Worm (Caenorhabditis elegans) whole organism, young adult: Measurements from ENCODE around the gene dnj-25.

Experiments
- B0019.2 ChIP-seq: fragments of 200-800 bp; sonication (Bioruptor generic); conservative IDR thresholded peaks from 2 replicates; pipeline ENCODE4 v1.3.6; 2022; ENCODE audit warnings: missing genetic modification reagents, missing genetic modification characterization, missing compliant biosample characterization
- B0336.3 ChIP-seq: fragments of 200-800 bp; sonication (Bioruptor generic); IDR thresholded peaks from 2 replicates; pipeline ENCODE4 v1.3.6; 2022; ENCODE audit warnings: missing genetic modification characterization, missing compliant biosample characterization
- C06A6.2 ChIP-seq: fragments of 200-800 bp; sonication (Bioruptor generic); conservative IDR thresholded peaks from 2 replicates; pipeline ENCODE4 v1.3.6; 2022; ENCODE audit warnings: missing genetic modification characterization, missing compliant biosample characterization
- F22D6.2 ChIP-seq: sonication (generic microtip); optimal IDR thresholded peaks from 2 replicates; lab custom pipeline; 2016; ENCODE audit warnings: mild to moderate bottlenecking, missing genetic modification characterization, missing compliant biosample characterization
- F23B12.7 ChIP-seq: sonication (generic microtip); optimal IDR thresholded peaks from 2 replicates; lab custom pipeline; 2017; ENCODE audit warnings: missing genetic modification characterization, mild to moderate bottlenecking, missing compliant biosample characterization, antibody characterized with exemption, moderate library complexity; ENCODE audit not compliant: insufficient read depth
- F37B4.10 ChIP-seq: fragments of 200-800 bp; sonication (Bioruptor generic); IDR thresholded peaks from 2 replicates; pipeline ENCODE4 v1.3.6; 2022; ENCODE audit warnings: missing genetic modification characterization, missing compliant biosample characterization
- F39B2.1 ChIP-seq: fragments of 200-800 bp; sonication (Bioruptor generic); IDR thresholded peaks from 2 replicates; pipeline ENCODE4 v1.3.6; 2022; ENCODE audit warnings: missing genetic modification reagents, missing genetic modification characterization, missing compliant biosample characterization
- F52B5.7 ChIP-seq: sonication (generic microtip); optimal IDR thresholded peaks from 2 replicates; lab custom pipeline; 2016; ENCODE audit warnings: mild to moderate bottlenecking, missing genetic modification characterization, missing compliant biosample characterization
- F57C9.4 ChIP-seq: sonication (generic microtip); optimal IDR thresholded peaks from 2 replicates; lab custom pipeline; 2017; ENCODE audit warnings: mild to moderate bottlenecking, missing genetic modification characterization, missing compliant biosample characterization
- K11D2.4 ChIP-seq: fragments of 200-800 bp; sonication (Bioruptor generic); IDR thresholded peaks from 2 replicates; pipeline ENCODE4 v1.3.6; 2022; ENCODE audit warnings: missing genetic modification reagents, missing genetic modification characterization, missing compliant biosample characterization
- Y53G8AR.9 ChIP-seq: fragments of 200-800 bp; sonication (Bioruptor generic); conservative IDR thresholded peaks from 2 replicates; pipeline ENCODE4 v1.3.6; 2022; ENCODE audit warnings: missing genetic modification reagents, missing genetic modification characterization, missing compliant biosample characterization
- ama-1 ChIP-seq, 3 experiments: fragments of 150-350 bp in 1 of 3; sonication (generic microtip) in 2 of 3; optimal IDR thresholded peaks; 2 replicates each; lab custom pipeline; 2014 to 2018; ENCODE audit warnings: missing biosample characterization in 2 of 3, missing genetic modification characterization in 2 of 3, missing genetic modification reagents in 2 of 3
- athp-1 ChIP-seq: sonication (generic microtip); optimal IDR thresholded peaks from 2 replicates; lab custom pipeline; 2017; ENCODE audit warnings: mild to moderate bottlenecking, missing genetic modification characterization, missing compliant biosample characterization
- attf-5 ChIP-seq: fragments of 200-800 bp; sonication (Bioruptor generic); optimal IDR thresholded peaks from 2 replicates; lab custom pipeline; 2018; ENCODE audit warnings: mild to moderate bottlenecking, missing genetic modification characterization, missing compliant biosample characterization
- bed-2 ChIP-seq: fragments of 200-800 bp; sonication (Bioruptor generic); IDR thresholded peaks from 2 replicates; pipeline ENCODE4 v1.3.6; 2022; ENCODE audit warnings: missing genetic modification reagents, missing genetic modification characterization, missing compliant biosample characterization
- cebp-1 ChIP-seq, 2 experiments: fragments of 200-800 bp in 1 of 2; sonication (Bioruptor generic) in 1 of 2; sonication (generic microtip) in 1 of 2; IDR thresholded peaks in 1 of 2; optimal IDR thresholded peaks in 1 of 2; 2 replicates each; pipeline versions ENCODE4 v1.3.6 to Lab custom; 2017 to 2022; ENCODE audit warnings: missing compliant biosample characterization in 2 of 2, missing genetic modification characterization in 2 of 2, mild to moderate bottlenecking in 1 of 2, missing genetic modification reagents in 1 of 2, moderate library complexity in 1 of 2
- ceh-27 ChIP-seq: fragments of 200-800 bp; sonication (Bioruptor generic); optimal IDR thresholded peaks from 2 replicates; lab custom pipeline; 2018; ENCODE audit warnings: mild to moderate bottlenecking, missing genetic modification characterization, moderate library complexity, missing compliant biosample characterization
- ceh-40 ChIP-seq: fragments of 200-800 bp; sonication (Bioruptor generic); IDR thresholded peaks from 2 replicates; pipeline ENCODE4 v1.3.6; 2022; ENCODE audit warnings: missing genetic modification characterization, missing compliant biosample characterization
- chd-7 ChIP-seq: sonication (generic microtip); optimal IDR thresholded peaks from 2 replicates; lab custom pipeline; 2016; ENCODE audit warnings: mild to moderate bottlenecking, missing genetic modification characterization, moderate library complexity, missing compliant biosample characterization
- dpl-1 ChIP-seq: fragments of 150-350 bp; optimal IDR thresholded peaks from 2 replicates; lab custom pipeline; 2014; ENCODE audit warnings: missing biosample characterization, missing genetic modification reagents, missing genetic modification characterization
- hlh-26 ChIP-seq: fragments of 200-800 bp; sonication (Bioruptor generic); conservative IDR thresholded peaks from 2 replicates; pipeline ENCODE4 v1.3.6; 2022; ENCODE audit warnings: missing genetic modification reagents, missing genetic modification characterization, missing compliant biosample characterization
- lin-35 ChIP-seq, 3 experiments: fragments of 150-350 bp in 2 of 3; sonication (generic microtip) in 1 of 3; optimal IDR thresholded peaks; 2 replicates each; lab custom pipeline; 2014 to 2018; ENCODE audit warnings: missing biosample characterization in 3 of 3, missing genetic modification characterization in 3 of 3, missing genetic modification reagents in 3 of 3
- lsy-27 ChIP-seq: sonication (generic microtip); optimal IDR thresholded peaks from 2 replicates; lab custom pipeline; 2017; ENCODE audit warnings: missing genetic modification characterization, mild to moderate bottlenecking, missing compliant biosample characterization, antibody characterized with exemption, missing genotype, borderline replicate concordance; ENCODE audit not compliant: insufficient read depth
- mcd-1 ChIP-seq: fragments of 200-800 bp; sonication (Bioruptor generic); IDR thresholded peaks from 2 replicates; pipeline ENCODE4 v1.3.6; 2022; ENCODE audit warnings: missing genetic modification reagents, missing genetic modification characterization, missing compliant biosample characterization
- nfya-2 ChIP-seq: fragments of 200-800 bp; sonication (Bioruptor generic); IDR thresholded peaks from 2 replicates; pipeline ENCODE4 v1.3.6; 2022; ENCODE audit warnings: missing genetic modification reagents, missing genetic modification characterization, missing compliant biosample characterization
- nfyb-1 ChIP-seq: fragments of 200-800 bp; sonication (Bioruptor generic); IDR thresholded peaks from 2 replicates; pipeline ENCODE4 v1.3.6; 2022; ENCODE audit warnings: missing genetic modification reagents, missing genetic modification characterization, missing compliant biosample characterization
- nhr-27 ChIP-seq: fragments of 200-800 bp; sonication (Bioruptor generic); optimal IDR thresholded peaks from 2 replicates; lab custom pipeline; 2018; ENCODE audit warnings: mild to moderate bottlenecking, missing genetic modification characterization, moderate library complexity, missing compliant biosample characterization
- rcor-1 ChIP-seq: fragments of 200-800 bp; sonication (Bioruptor generic); IDR thresholded peaks from 2 replicates; pipeline ENCODE4 v1.3.6; 2022; ENCODE audit warnings: missing genetic modification reagents, missing genetic modification characterization, missing compliant biosample characterization
- repo-1 ChIP-seq: sonication (generic microtip); optimal IDR thresholded peaks from 2 replicates; lab custom pipeline; 2017; ENCODE audit warnings: mild to moderate bottlenecking, missing genetic modification characterization, missing compliant biosample characterization
- rpc-1 ChIP-seq, 2 experiments: fragments of 150-350 bp in 1 of 2; sonication (generic microtip) in 1 of 2; optimal IDR thresholded peaks; 2 replicates each; lab custom pipeline; 2014 to 2018; ENCODE audit warnings: missing biosample characterization in 1 of 2, missing genetic modification characterization in 1 of 2, missing genetic modification reagents in 1 of 2, missing genotype in 1 of 2
- sptf-2 ChIP-seq: fragments of 200-800 bp; sonication (Bioruptor generic); optimal IDR thresholded peaks from 2 replicates; lab custom pipeline; 2018; ENCODE audit warnings: mild to moderate bottlenecking, missing genetic modification characterization, missing compliant biosample characterization
- tbx-9 ChIP-seq: sonication (generic microtip); optimal IDR thresholded peaks from 2 replicates; lab custom pipeline; 2016; ENCODE audit warnings: borderline replicate concordance, missing genetic modification characterization, inconsistent platforms, missing compliant biosample characterization
- tlf-1 ChIP-seq: fragments of 200-800 bp; sonication (Bioruptor generic); optimal IDR thresholded peaks from 2 replicates; lab custom pipeline; 2018; ENCODE audit warnings: mild to moderate bottlenecking, missing genetic modification characterization, missing compliant biosample characterization
- ztf-18 ChIP-seq: sonication (generic microtip); optimal IDR thresholded peaks from 2 replicates; lab custom pipeline; 2016; ENCODE audit warnings: missing genotype, mild to moderate bottlenecking, missing genetic modification characterization, missing compliant biosample characterization
- ztf-22 ChIP-seq: fragments of 200-800 bp; sonication (Bioruptor generic); optimal IDR thresholded peaks from 2 replicates; lab custom pipeline; 2018; ENCODE audit warnings: mild to moderate bottlenecking, missing genetic modification characterization, moderate library complexity, missing compliant biosample characterization
- ztf-26 ChIP-seq: sonication (generic microtip); optimal IDR thresholded peaks from 2 replicates; lab custom pipeline; 2017; ENCODE audit warnings: missing genetic modification characterization, missing compliant biosample characterization

Gene dnj-25

DNA sequence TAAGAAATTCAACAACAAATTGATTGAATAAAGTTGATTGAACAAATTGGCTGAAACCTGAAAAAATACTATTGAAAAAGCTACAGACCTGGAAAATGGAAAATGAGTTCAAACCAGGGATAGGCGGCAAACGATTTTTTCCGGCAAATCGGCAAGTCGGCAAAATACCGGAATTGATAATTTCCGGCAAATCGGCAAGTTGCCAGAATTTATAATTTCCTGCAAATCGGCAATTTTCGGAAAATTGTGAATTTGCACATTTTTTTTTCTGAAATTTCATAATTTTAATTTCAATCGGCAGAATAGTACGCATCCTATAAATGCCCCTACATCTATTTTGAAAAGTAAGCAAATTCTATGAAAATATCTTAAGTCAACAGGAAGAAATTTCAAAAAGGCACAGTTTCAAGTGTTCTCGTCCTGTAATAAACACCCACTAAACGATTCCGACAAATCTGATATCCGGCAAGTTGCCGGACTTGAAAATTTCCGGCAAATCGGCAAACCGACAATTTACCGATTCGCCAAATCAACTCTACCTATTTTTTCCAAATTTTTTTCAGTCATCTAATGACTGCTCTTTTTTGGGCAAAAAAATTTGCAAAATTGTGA is 27.2 kb downstream of the dnj-25 start:
- TF ChIP-seq B0336.3 (0 out of 2 replicates have a peak, but pooled peaks have one; percentile 22), ceh-40 (GFP tag; lab: Robert Waterston, UW) (no peak), mcd-1 (0 out of 2 replicates have a peak, but pooled peaks have one; percentile 14), lin-35 (GFP tag; optimal IDR thresholded peaks at IDR 0.05; lab: Kevin White, UChicago) (peak in 1 of 3 experiments; percentile 38), nfyb-1 (0 out of 2 replicates have a peak, but pooled peaks have one; percentile 66), F39B2.1 (GFP tag; lab: Robert Waterston, UW) (no peak), F37B4.10 (GFP tag; lab: Robert Waterston, UW) (0 out of 2 replicates have a peak, but pooled peaks have one; percentile 5), cebp-1 (GFP tag; IDR thresholded peaks at IDR 0.05; lab: Robert Waterston, UW) (peak; percentile 74), cebp-1 (tag; optimal IDR thresholded peaks at IDR 0.05; lab: Kevin White, UChicago) (peak; percentile 84), ztf-22 (peak; percentile 7), rpc-1 (optimal IDR thresholded peaks at IDR 0.05; lab: Kevin White, UChicago) (no peak), rpc-1 (tag; optimal IDR thresholded peaks at IDR 0.05; lab: Kevin White, UChicago) (no peak), K11D2.4 (GFP tag; lab: Robert Waterston, UW) (0 out of 2 replicates have a peak, but pooled peaks have one; percentile 35), ama-1 (optimal IDR thresholded peaks at IDR 0.05; lab: Kevin White, UChicago) (peak; percentile 50), ama-1 (GFP tag; optimal IDR thresholded peaks at IDR 0.05; lab: Kevin White, UChicago) (no peak), athp-1 (tag; lab: Kevin White, UChicago) (no peak), tbx-9 (tag; lab: Kevin White, UChicago) (no peak), F52B5.7 (tag; lab: Kevin White, UChicago) (peak; percentile 20), tlf-1 (GFP tag; lab: Kevin White, UChicago) (peak; percentile 15), repo-1 (tag; lab: Kevin White, UChicago) (peak; percentile 76)

ce11 chrV:20716267-20716666 is 27.9 kb downstream of the dnj-25 start:
- TF ChIP-seq nfya-2 (GFP tag; lab: Robert Waterston, UW) (no peak), F22D6.2 (tag; lab: Kevin White, UChicago) (no peak), ztf-26 (tag; lab: Kevin White, UChicago) (no peak), hlh-26 (GFP tag; lab: Robert Waterston, UW) (no peak), rcor-1 (GFP tag; lab: Robert Waterston, UW) (no peak), C06A6.2 (GFP tag; lab: Robert Waterston, UW) (no peak), B0019.2 (GFP tag; lab: Robert Waterston, UW) (no peak), Y53G8AR.9 (GFP tag; lab: Robert Waterston, UW) (peak; percentile 76)
- TF ChIP-seq, all 124 proteins: peak for 1

- TF ChIP-seq B0019.2 (GFP tag; lab: Robert Waterston, UW) = no peak
- peak; percentile 17 for TF ChIP-seq ama-1 (optimal IDR thresholded peaks at IDR 0.05; lab: Kevin White, UChicago)
- TF ChIP-seq ama-1 (GFP tag; optimal IDR thresholded peaks at IDR 0.05; lab: Kevin White, UChicago) = no peak
- TF ChIP-seq ceh-27 = peak; percentile 2
- TF ChIP-seq lsy-27 (tag; lab: Kevin White, UChicago) = no peak
Measured at ce11 chrV:20714503-20714902, 29.6 kb downstream of the dnj-25 start.

DNA sequence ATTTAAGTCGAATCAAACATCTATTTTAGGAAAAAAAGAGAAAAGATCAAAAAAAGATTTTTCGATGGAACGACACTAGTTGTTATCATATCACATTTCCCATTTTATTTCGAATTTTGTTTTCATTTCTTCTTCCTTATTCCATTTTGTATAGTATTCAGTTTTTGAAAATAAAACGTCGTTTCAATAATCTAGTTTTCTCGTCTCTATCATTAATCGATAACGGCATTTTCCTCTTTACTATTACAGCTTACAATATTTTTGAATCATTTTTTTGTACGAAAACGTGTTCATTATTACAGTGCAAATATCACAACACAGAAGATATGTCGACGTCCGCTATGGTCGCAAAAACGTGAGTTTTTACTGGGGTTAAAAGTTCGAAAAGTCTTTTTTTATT is 30.5 kb downstream of the dnj-25 start, which contains the start of gene Y44A6C.1:
TSS of gene Y44A6C.1 (plus strand) at position 301 of the 400 bp plus-strand sequence.
- TF ChIP-seq attf-5 = no peak
- no peak for TF ChIP-seq athp-1 (tag; lab: Kevin White, UChicago)
- TF ChIP-seq C06A6.2 (GFP tag; lab: Robert Waterston, UW) = no peak
- TF ChIP-seq bed-2 (GFP tag; lab: Robert Waterston, UW) = no peak
- TF ChIP-seq chd-7 (tag; lab: Kevin White, UChicago) = no peak
- no peak for TF ChIP-seq nhr-27 (tag; lab: Kevin White, UChicago)
- TF ChIP-seq sptf-2 (GFP tag; lab: Kevin White, UChicago) = no peak
- TF ChIP-seq dpl-1 (GFP tag; lab: Kevin White, UChicago) = no peak
- no peak for TF ChIP-seq ceh-27
- no peak for TF ChIP-seq ztf-18 (tag; lab: Kevin White, UChicago)
- TF ChIP-seq lsy-27 (tag; lab: Kevin White, UChicago) = no peak
- no peak for TF ChIP-seq F23B12.7 (tag; lab: Kevin White, UChicago)
- TF ChIP-seq F57C9.4 (tag; lab: Kevin White, UChicago) = no peak
